Worm (Caenorhabditis elegans): Measurements from ENCODE around the gene pqn-8.

pqn-8 gene

ce11 chrIII:9972192-9972811 is 25.5 kb downstream of the pqn-8 start:
- no peak for TF ChIP-seq T07F8.4 (tag; optimal IDR thresholded peaks at IDR 0.05)
- no peak for TF ChIP-seq mxl-1 (tag; optimal IDR thresholded peaks at IDR 0.05)
- TF ChIP-seq lin-26 (GFP tag; IDR thresholded peaks at IDR 0.05), result no peak
- no peak for TF ChIP-seq efl-1 (GFP tag; optimal IDR thresholded peaks at IDR 0.05)
- TF ChIP-seq F37B4.10 (GFP tag; IDR thresholded peaks at IDR 0.05), result no peak
- no peak for TF ChIP-seq atf-7 (tag; optimal IDR thresholded peaks at IDR 0.05)
- no peak for TF ChIP-seq snpc-4 (GFP tag; optimal IDR thresholded peaks at IDR 0.05)
- no peak for TF ChIP-seq snpc-4 (tag; optimal IDR thresholded peaks at IDR 0.05)
- TF ChIP-seq lin-35 (GFP tag; optimal IDR thresholded peaks at IDR 0.05), result no peak
- TF ChIP-seq Y56A3A.18 (GFP tag; IDR thresholded peaks at IDR 0.05), result no peak
- no peak for TF ChIP-seq nhr-179 (tag; optimal IDR thresholded peaks at IDR 0.05)
- no peak for TF ChIP-seq ztf-3 (GFP tag; optimal IDR thresholded peaks at IDR 0.05)
- TF ChIP-seq lin-40 (tag; optimal IDR thresholded peaks at IDR 0.05), result no peak
- TF ChIP-seq die-1 (tag; optimal IDR thresholded peaks at IDR 0.05), result no peak
- no peak for TF ChIP-seq him-1 (tag; optimal IDR thresholded peaks at IDR 0.05)
- TF ChIP-seq hsf-1 (GFP tag; IDR thresholded peaks at IDR 0.05), result no peak
- TF ChIP-seq F23B12.7 (tag; optimal IDR thresholded peaks at IDR 0.05; ENCODE audit: insufficient read depth), result no peak
- no peak for TF ChIP-seq C17E4.6 (GFP tag; IDR thresholded peaks at IDR 0.05)

DNA sequence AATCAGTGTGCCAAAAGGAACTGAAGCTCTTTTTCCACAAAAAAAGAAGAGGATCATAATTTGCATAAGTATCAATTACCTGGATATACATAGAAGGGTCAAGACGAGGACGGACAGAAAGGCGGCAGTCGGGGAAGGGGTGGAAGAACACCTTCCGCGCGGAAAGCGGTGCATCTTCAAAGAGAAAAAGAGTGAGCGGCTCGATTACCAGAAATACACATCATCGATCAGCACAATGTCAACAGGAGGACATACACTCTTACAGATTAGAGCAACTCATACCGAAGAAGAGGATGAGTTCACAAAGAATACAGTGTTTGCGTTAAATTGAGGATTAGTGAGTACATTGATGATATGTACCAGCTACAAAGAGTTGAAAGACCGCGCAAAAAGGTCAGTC is 28.4 kb downstream of the pqn-8 start:
- TF ChIP-seq ztf-28 (GFP tag; IDR thresholded peaks at IDR 0.05), result no peak
- TF ChIP-seq attf-3 (GFP tag; conservative IDR thresholded peaks at IDR 0.05), result no peak

- TF ChIP-seq ceh-79 (tag; optimal IDR thresholded peaks at IDR 0.05), result no peak
- TF ChIP-seq F55B11.4 (tag; optimal IDR thresholded peaks at IDR 0.05; ENCODE audit: borderline replicate concordance, insufficient read depth), result no peak
- TF ChIP-seq cebp-1 (GFP tag; IDR thresholded peaks at IDR 0.05), result no peak
- TF ChIP-seq cebp-1 (tag; optimal IDR thresholded peaks at IDR 0.05), result no peak
- TF ChIP-seq unc-62 (GFP tag; optimal IDR thresholded peaks at IDR 0.05), result peak; percentile 72
Observed at ce11 chrIII:9965444-9965843, 32.3 kb downstream of the pqn-8 start.

ce11 chrIII:9964416-9964815 is 33.4 kb downstream of the pqn-8 start:
- no peak for TF ChIP-seq snpc-1.3 (tag; optimal IDR thresholded peaks at IDR 0.05; ENCODE audit: insufficient read depth)
- TF ChIP-seq D2030.7 (GFP tag; IDR thresholded peaks at IDR 0.05), result no peak
- TF ChIP-seq B0261.1 (tag; optimal IDR thresholded peaks at IDR 0.05), result no peak
- TF ChIP-seq madf-6 (GFP tag; IDR thresholded peaks at IDR 0.05), result no peak
- no peak for TF ChIP-seq ceh-40 (GFP tag; IDR thresholded peaks at IDR 0.05)
- TF ChIP-seq K11D2.4 (GFP tag; IDR thresholded peaks at IDR 0.05), result no peak
- TF ChIP-seq egl-44 (GFP tag; IDR thresholded peaks at IDR 0.05), result no peak
- no peak for TF ChIP-seq ztf-28 (GFP tag; IDR thresholded peaks at IDR 0.05)
- no peak for TF ChIP-seq C06A6.2 (GFP tag; conservative IDR thresholded peaks at IDR 0.05)
- TF ChIP-seq B0336.3 (GFP tag; IDR thresholded peaks at IDR 0.05), result no peak
- TF ChIP-seq T07F8.4 (tag; optimal IDR thresholded peaks at IDR 0.05), result no peak
- no peak for TF ChIP-seq dpff-1 (tag; optimal IDR thresholded peaks at IDR 0.05)
- TF ChIP-seq aptf-3 (GFP tag; IDR thresholded peaks at IDR 0.05), result no peak
- no peak for TF ChIP-seq lag-1 (GFP tag; IDR thresholded peaks at IDR 0.05)
- TF ChIP-seq hlh-26 (GFP tag; conservative IDR thresholded peaks at IDR 0.05), result no peak
- no peak for TF ChIP-seq let-607 (tag; optimal IDR thresholded peaks at IDR 0.05)
- no peak for TF ChIP-seq lin-26 (GFP tag; IDR thresholded peaks at IDR 0.05)
- TF ChIP-seq bed-1 (GFP tag; IDR thresholded peaks at IDR 0.05), result no peak

Data from whole organism, young adult.